Worm (Caenorhabditis elegans): ENCODE results near the gene K08E3.2.

DNA sequence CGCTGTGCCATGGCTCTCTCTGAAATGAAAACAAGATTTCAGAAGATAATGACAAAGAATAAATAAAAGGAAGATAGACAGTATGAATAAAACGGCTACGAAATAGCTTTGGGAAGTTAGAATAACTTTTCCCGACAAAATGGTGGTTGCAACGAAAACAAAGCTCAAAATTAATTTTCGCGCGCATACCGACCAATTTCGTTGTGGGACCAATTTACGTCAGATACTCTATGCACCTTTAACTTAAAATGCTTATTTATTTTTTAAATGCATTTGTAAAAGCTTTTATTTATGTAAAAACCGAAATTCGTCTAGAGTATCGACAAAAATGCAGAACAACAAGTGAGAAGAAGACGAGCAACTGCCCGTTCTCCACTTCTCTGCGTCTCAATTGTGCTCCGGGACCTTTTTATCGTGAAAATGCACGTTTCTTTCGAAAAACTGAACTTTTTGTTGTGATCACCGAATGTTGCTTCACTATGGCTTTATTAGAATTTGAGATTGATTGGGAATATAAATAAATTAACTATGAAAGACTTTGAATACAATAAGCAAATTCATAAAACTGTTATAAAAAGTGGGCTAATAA lies 19.7 kb upstream of the K08E3.2 start, which contains the start of gene rml-1:
- TF ChIP-seq klf-2 (GFP tag; conservative IDR thresholded peaks at IDR 0.05) (no peak), ztf-23 (GFP tag; IDR thresholded peaks at IDR 0.05) (no peak)

Data from whole organism, midembryonic.